Worm (Caenorhabditis elegans): ENCODE data around the gene fipr-28.
"Not testable (repeated sequence)": the region's sequence is repeated elsewhere in the genome, so short reads cannot be mapped to it uniquely, and the experiment has no call there.

fipr-28 gene

ce11 chrIV:16629815-16630214, 2.0 kb downstream of the fipr-28 start:
- TF ChIP-seq ceh-13 (GFP tag; optimal IDR thresholded peaks at IDR 0.05), result no peak
- TF ChIP-seq flt-1 (GFP tag; IDR thresholded peaks at IDR 0.05), result no peak
- TF ChIP-seq ets-7 (tag; optimal IDR thresholded peaks at IDR 0.05), result no peak
- TF ChIP-seq aly-1 (tag; optimal IDR thresholded peaks at IDR 0.05), result no peak
- TF ChIP-seq tbx-11 (GFP tag; IDR thresholded peaks at IDR 0.05), result no peak
- TF ChIP-seq tbx-37 (GFP tag; conservative IDR thresholded peaks at IDR 0.05), result no peak
- TF ChIP-seq pes-1 (GFP tag; IDR thresholded peaks at IDR 0.05), result no peak

ce11 chrIV:16630622-16631021, 2.8 kb downstream of the fipr-28 start, which contains the start of gene fipr-27:
TSS of gene fipr-27 (plus strand) at chrIV:16630922.
- TF ChIP-seq hnd-1 (tag; optimal IDR thresholded peaks at IDR 0.05), result no peak
- TF ChIP-seq ceh-13 (GFP tag; optimal IDR thresholded peaks at IDR 0.05), result no peak
- TF ChIP-seq tbx-11 (GFP tag; IDR thresholded peaks at IDR 0.05), result no peak

ce11 chrIV:16643782-16644181, 16.0 kb downstream of the fipr-28 start:
- TF ChIP-seq B0310.2 (tag; optimal IDR thresholded peaks at IDR 0.05) (no peak), sea-1 (GFP tag; conservative IDR thresholded peaks at IDR 0.05) (no peak), hmbx-1 (tag; optimal IDR thresholded peaks at IDR 0.05) (no peak)

- TF ChIP-seq B0310.2 (tag; optimal IDR thresholded peaks at IDR 0.05) (no peak), ceh-36 (tag; optimal IDR thresholded peaks at IDR 0.05) (no peak), sea-1 (GFP tag; conservative IDR thresholded peaks at IDR 0.05) (no peak), pes-1 (GFP tag; IDR thresholded peaks at IDR 0.05) (no peak), tra-4 (tag; optimal IDR thresholded peaks at IDR 0.05) (no peak)
These were observed 17.9 kb downstream of the fipr-28 start for ce11 chrIV:16645492-16646191.

DNA sequence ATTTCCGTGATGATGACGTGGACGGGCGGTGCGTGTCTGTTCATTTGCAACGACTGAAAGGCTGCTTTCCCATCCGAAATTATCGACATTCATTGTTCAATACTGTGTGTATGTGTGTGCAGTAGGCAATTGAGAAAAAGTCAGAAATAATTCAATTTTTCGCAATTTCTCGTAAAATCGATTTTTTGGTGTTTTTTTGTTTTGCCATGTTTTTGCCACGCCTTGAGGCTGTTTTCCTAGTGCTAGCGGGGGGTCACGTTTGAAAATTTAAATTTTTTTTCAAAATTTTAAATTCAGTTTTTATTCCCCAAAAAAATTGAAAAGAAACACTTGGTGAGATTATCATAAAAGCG, 18.4 kb downstream of the fipr-28 start, which contains the start of gene Y51H4A.13:
Gene Y51H4A.13, minus strand, starts transcription at position 182 of the 353 bp plus-strand sequence.
- TF ChIP-seq ceh-36, F13C5.2, hmbx-1 (tag; optimal IDR thresholded peaks at IDR 0.05): not testable (repeated sequence)

- 0 out of 2 replicates have a peak, but pooled peaks have one; percentile 8 for TF ChIP-seq pes-1 (GFP tag; IDR thresholded peaks at IDR 0.05)
These were observed 20.6 kb downstream of the fipr-28 start for ce11 chrIV:16648414-16648813.

DNA sequence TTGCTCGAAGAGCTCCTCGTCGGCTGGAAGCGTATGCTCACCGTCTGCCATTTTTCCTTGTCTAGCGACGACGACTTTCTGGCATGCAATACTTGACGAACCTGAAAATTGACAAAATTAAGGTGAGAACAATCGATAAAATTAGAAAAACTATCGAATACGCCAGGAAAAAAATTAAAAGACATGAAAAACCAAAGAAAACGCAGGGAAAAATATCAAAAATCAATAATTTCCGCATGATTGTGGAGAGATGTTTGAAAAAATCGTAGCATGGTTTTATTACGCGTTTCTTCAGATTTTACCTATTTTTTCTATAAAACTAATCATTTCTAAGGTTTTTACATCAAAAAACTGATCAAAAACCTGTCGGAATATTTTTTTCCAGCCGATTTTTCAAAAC, 28.0 kb downstream of the fipr-28 start, which contains the start of gene set-26:
Gene set-26, minus strand, starts transcription at position 101 of the 400 bp plus-strand sequence.
- TF ChIP-seq hmbx-1 (tag; optimal IDR thresholded peaks at IDR 0.05); sea-1 (GFP tag; conservative IDR thresholded peaks at IDR 0.05); hmg-4 (GFP tag; optimal IDR thresholded peaks at IDR 0.05): not testable (repeated sequence)

DNA sequence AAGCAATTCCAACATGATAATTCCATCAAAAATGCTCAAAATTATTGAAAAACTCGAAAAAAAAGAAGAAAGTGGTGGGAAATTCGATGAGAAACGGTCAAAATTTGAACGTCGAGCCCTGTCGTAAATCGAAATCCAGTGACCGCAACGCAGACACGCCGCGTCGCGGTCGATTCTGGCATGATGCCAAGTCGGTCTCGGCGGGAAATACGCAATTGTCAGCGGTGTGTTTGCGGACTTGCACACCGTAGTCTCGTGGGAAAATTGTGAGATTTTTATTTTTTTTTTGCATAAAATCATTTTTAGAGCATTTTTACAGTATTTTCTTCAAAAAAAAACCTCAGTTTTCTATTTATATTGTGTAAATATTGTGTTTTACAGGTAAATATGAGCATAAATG, 28.5 kb downstream of the fipr-28 start, which contains the start of gene tsr-2:
Gene tsr-2, plus strand, starts transcription at position 382 of the 400 bp plus-strand sequence.
- TF ChIP-seq tbx-37 (GFP tag; conservative IDR thresholded peaks at IDR 0.05), result no peak
- peak; percentile 25; the same call in 1 of the 2 replicates for TF ChIP-seq pes-1 (GFP tag; IDR thresholded peaks at IDR 0.05)
- peak; percentile 58 for TF ChIP-seq F13C5.2 (tag; optimal IDR thresholded peaks at IDR 0.05)
- peak; percentile 7 for TF ChIP-seq hmg-4 (GFP tag; optimal IDR thresholded peaks at IDR 0.05)
- TF ChIP-seq hmbx-1 (tag; optimal IDR thresholded peaks at IDR 0.05), result no peak

DNA sequence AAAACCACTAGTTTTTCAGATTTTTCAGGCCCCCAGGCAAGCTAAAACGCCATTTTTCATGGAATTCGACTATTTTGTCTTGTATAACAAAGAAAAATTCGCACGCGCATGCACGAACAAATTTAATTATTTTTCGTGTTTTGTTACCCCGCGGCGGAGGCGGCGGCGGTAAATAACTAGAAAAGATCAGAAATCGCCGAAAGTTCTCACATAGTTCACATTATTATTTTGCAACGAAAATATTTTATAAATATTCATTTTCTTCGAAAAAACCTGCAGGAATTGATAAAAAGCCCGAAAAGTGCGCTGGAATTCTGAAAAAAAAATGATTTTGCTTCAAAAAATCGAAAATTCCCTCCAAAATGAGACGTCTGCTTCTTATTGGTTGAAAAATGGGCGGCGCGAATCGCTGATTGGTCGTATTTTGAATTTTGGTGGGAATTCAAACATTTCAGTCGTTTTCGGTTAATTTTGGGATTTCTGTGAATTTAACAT, 29.8 kb downstream of the fipr-28 start:
- TF ChIP-seq hnd-1 (tag; optimal IDR thresholded peaks at IDR 0.05) (no peak), pes-1 (GFP tag; IDR thresholded peaks at IDR 0.05) (no peak), F13C5.2 (tag; optimal IDR thresholded peaks at IDR 0.05) (no peak), ceh-36 (tag; optimal IDR thresholded peaks at IDR 0.05) (no peak), sea-1 (GFP tag; conservative IDR thresholded peaks at IDR 0.05) (no peak), B0310.2 (tag; optimal IDR thresholded peaks at IDR 0.05) (no peak), tbx-11 (GFP tag; IDR thresholded peaks at IDR 0.05) (no peak), ets-7 (tag; optimal IDR thresholded peaks at IDR 0.05) (no peak), hmbx-1 (tag; optimal IDR thresholded peaks at IDR 0.05) (no peak), ceh-13 (GFP tag; optimal IDR thresholded peaks at IDR 0.05) (no peak), aly-1 (tag; optimal IDR thresholded peaks at IDR 0.05) (no peak), flt-1 (GFP tag; IDR thresholded peaks at IDR 0.05) (no peak), hmg-4 (GFP tag; optimal IDR thresholded peaks at IDR 0.05) (no peak)

- TF ChIP-seq ama-1 (optimal IDR thresholded peaks at IDR 0.05), result no peak
These were observed 31.0 kb downstream of the fipr-28 start for ce11 chrIV:16658731-16659130.

All from whole organism, early embryonic.